Worm (Caenorhabditis elegans): Measurements from ENCODE around the gene Y57G7A.1.

Y57G7A.1 gene

DNA sequence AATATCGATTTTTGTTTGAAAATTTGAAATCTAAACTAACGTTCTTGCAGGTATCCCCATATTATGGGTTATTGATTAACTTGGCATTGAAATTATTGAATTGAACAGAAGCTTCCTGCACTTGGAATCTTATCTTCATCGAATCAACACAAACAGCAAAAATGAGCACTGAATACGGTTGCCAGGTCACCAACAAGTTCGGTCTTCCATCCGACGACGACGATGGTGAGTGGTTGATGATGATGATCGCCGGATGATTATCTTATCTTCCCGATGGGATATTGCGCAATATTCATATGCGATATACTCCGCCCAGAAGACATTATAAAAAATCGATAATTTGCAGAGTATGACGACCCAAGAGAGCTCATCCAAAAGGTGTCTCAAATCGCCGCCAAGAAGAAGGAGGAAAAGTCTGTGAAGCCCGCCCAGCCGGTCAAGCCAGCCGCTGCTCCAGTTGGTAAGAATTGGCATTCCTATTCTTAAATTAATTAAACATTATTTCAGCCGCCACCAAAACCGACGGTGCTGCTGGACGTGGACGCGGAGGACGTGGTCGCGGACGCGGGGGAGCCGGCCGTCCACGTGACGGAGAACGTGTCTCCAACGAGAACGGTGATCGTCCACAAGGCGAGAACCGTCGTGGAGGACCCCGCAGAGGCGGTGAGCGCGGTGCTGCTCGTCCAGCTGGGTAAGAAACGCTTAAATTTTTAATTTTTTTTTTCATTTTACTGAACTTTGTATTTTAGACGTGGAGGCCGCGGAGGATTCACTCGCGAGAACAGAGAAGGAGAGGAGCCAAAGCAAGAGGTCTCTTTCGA lies 22.9 kb downstream of the Y57G7A.1 start, which contains the start of gene vig-1 (continued):
- TF ChIP-seq T07F8.4 (tag; optimal IDR thresholded peaks at IDR 0.05), result no peak
- TF ChIP-seq ceh-100 (GFP tag; IDR thresholded peaks at IDR 0.05), result no peak
- TF ChIP-seq ama-1 (optimal IDR thresholded peaks at IDR 0.05), result no peak
- TF ChIP-seq ama-1 (GFP tag; optimal IDR thresholded peaks at IDR 0.05), result no peak
- peak; percentile 8; the same call in 1 of the 2 replicates for TF ChIP-seq madf-6 (GFP tag; IDR thresholded peaks at IDR 0.05)
- TF ChIP-seq madf-10 (tag; optimal IDR thresholded peaks at IDR 0.05), result no peak
- no peak for TF ChIP-seq K12H6.12 (tag; optimal IDR thresholded peaks at IDR 0.05)
- TF ChIP-seq D2030.7 (GFP tag; IDR thresholded peaks at IDR 0.05), result no peak
- no peak for TF ChIP-seq mel-28 (tag; optimal IDR thresholded peaks at IDR 0.05; ENCODE audit: borderline replicate concordance)
- no peak for TF ChIP-seq attf-3 (GFP tag; conservative IDR thresholded peaks at IDR 0.05)
- no peak for TF ChIP-seq sptf-2 (GFP tag; optimal IDR thresholded peaks at IDR 0.05)
- TF ChIP-seq F55B11.4 (tag; optimal IDR thresholded peaks at IDR 0.05; ENCODE audit: borderline replicate concordance, insufficient read depth), result no peak
- TF ChIP-seq atf-7 (tag; optimal IDR thresholded peaks at IDR 0.05), result no peak
- no peak for TF ChIP-seq ceh-58 (GFP tag; IDR thresholded peaks at IDR 0.05)

DNA sequence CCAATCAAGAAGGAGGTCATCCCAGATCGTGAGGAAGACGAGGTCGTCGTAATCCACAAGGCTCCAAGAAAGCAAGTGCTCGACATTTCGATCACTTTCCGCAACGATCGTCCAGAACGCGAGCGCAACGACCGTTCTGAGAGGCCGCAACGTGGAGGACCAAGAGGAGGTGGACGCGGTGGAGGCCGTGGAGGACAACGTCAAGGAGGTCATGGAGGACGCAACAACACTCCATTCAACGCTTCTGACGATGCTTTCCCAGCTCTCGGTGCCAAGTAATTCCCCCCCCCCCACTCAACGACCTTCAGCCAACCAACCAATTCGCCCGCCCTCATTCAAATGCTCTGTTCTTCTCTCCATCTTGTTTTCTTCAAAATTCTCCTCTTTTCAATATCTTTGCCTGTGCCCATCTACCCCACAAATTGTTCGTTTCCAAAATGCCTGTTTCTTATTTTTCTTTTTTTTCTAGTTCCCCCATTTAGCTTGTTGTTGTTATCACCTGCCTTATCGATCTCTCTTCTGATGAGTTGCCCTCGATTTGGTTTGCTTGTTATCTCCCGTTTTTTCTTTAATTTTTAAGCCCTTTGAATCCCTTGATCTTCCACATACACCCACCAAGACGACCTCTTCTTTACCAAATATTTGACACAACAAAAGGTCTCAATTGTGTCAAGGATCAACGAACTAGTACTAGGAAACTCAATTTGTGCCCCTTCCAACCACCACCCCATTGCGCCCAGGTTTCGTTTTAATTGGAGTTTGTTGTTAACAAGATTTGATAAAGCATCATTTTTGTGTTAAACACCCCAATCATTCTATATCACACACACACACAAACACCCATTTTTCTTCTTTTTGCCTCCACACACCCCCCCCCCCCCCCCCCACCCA lies 24.3 kb downstream of the Y57G7A.1 start:
- TF ChIP-seq rec-8 (tag; optimal IDR thresholded peaks at IDR 0.05) (no peak), madf-8 (GFP tag; conservative IDR thresholded peaks at IDR 0.05) (no peak), egl-18 (GFP tag; IDR thresholded peaks at IDR 0.05) (no peak), unc-62 (GFP tag; optimal IDR thresholded peaks at IDR 0.05) (no peak), cebp-1 (GFP tag; IDR thresholded peaks at IDR 0.05) (no peak), cebp-1 (tag; optimal IDR thresholded peaks at IDR 0.05) (no peak), ceh-27 (GFP tag; optimal IDR thresholded peaks at IDR 0.05) (no peak), pbrm-1 (GFP tag; IDR thresholded peaks at IDR 0.05) (peak; percentile 16; the same call in 1 of the 2 replicates), zim-3 (tag; optimal IDR thresholded peaks at IDR 0.05) (peak; percentile 37), attf-6 (GFP tag; IDR thresholded peaks at IDR 0.05) (peak; percentile 29; the same call in 1 of the 2 replicates), akir-1 (GFP tag; optimal IDR thresholded peaks at IDR 0.05) (no peak), lin-54 (GFP tag; optimal IDR thresholded peaks at IDR 0.05) (peak; percentile 36), dpff-1 (tag; optimal IDR thresholded peaks at IDR 0.05) (no peak), repo-1 (tag; optimal IDR thresholded peaks at IDR 0.05) (no peak), lir-1 (GFP tag; conservative IDR thresholded peaks at IDR 0.05) (no peak), Y95B8A.8 (GFP tag; IDR thresholded peaks at IDR 0.05) (no peak), tbx-9 (tag; optimal IDR thresholded peaks at IDR 0.05; ENCODE audit: borderline replicate concordance) (no peak), F55B11.4 (tag; optimal IDR thresholded peaks at IDR 0.05; ENCODE audit: borderline replicate concordance, insufficient read depth) (no peak), Y53G8AR.9 (GFP tag; conservative IDR thresholded peaks at IDR 0.05) (0 out of 2 replicates have a peak, but pooled peaks have one; percentile 4), K11D2.4 (GFP tag; IDR thresholded peaks at IDR 0.05) (no peak), athp-1 (tag; optimal IDR thresholded peaks at IDR 0.05) (no peak), ets-4 (GFP tag; optimal IDR thresholded peaks at IDR 0.05) (no peak), nhr-27 (tag; optimal IDR thresholded peaks at IDR 0.05) (no peak), gei-17 (GFP tag; optimal IDR thresholded peaks at IDR 0.05) (no peak), snpc-4 (GFP tag; optimal IDR thresholded peaks at IDR 0.05) (no peak), snpc-4 (tag; optimal IDR thresholded peaks at IDR 0.05) (no peak), ceh-58 (GFP tag; IDR thresholded peaks at IDR 0.05) (0 out of 2 replicates have a peak, but pooled peaks have one; percentile 38), B0336.3 (GFP tag; IDR thresholded peaks at IDR 0.05) (no peak), F33H1.4 (GFP tag; IDR thresholded peaks at IDR 0.05) (no peak), Y53F4B.3 (GFP tag; IDR thresholded peaks at IDR 0.05) (no peak), somi-1 (GFP tag; optimal IDR thresholded peaks at IDR 0.05) (no peak), snpc-1.3 (tag; optimal IDR thresholded peaks at IDR 0.05; ENCODE audit: insufficient read depth) (peak; percentile 7)
